Fruit fly (Drosophila melanogaster) whole organism, adult: ENCODE data around the gene ppk30.

Experiments
- CG11617 ChIP-seq: fragments of 200-800 bp; sonication (Bioruptor generic); optimal IDR thresholded peaks from 2 replicates; lab custom pipeline; 2017; ENCODE audit warnings: mild to moderate bottlenecking, missing biosample characterization, missing genetic modification reagents, missing genetic modification characterization
- CG12768 ChIP-seq: fragments of 200-800 bp; sonication (Bioruptor generic); optimal IDR thresholded peaks from 2 replicates; lab custom pipeline; 2017; ENCODE audit warnings: missing biosample characterization, missing genetic modification characterization, mild to moderate bottlenecking, moderate library complexity, missing genetic modification reagents
- CG14711 ChIP-seq: fragments of 200-800 bp; sonication (Bioruptor generic); optimal IDR thresholded peaks from 2 replicates; lab custom pipeline; 2018; ENCODE audit warnings: missing biosample characterization, mild to moderate bottlenecking, missing genetic modification characterization, moderate library complexity
- CG1620 ChIP-seq: fragments of 200-800 bp; sonication (Bioruptor generic); optimal IDR thresholded peaks from 2 replicates; lab custom pipeline; 2016; ENCODE audit warnings: missing biosample characterization, missing genetic modification characterization
- CG33017 ChIP-seq: fragments of 200-800 bp; sonication (Bioruptor generic); optimal IDR thresholded peaks from 2 replicates; lab custom pipeline; 2018; ENCODE audit warnings: missing biosample characterization, mild to moderate bottlenecking, missing genetic modification characterization, moderate library complexity
- CG5204 ChIP-seq: fragments of 200-800 bp; sonication (Bioruptor generic); optimal IDR thresholded peaks from 2 replicates; lab custom pipeline; 2016; ENCODE audit warnings: missing biosample characterization, missing genetic modification characterization
- CG7045 ChIP-seq: fragments of 200-800 bp; sonication (Bioruptor generic); optimal IDR thresholded peaks from 2 replicates; lab custom pipeline; 2017; ENCODE audit warnings: missing biosample characterization, mild to moderate bottlenecking, missing genetic modification characterization
- CG7101 ChIP-seq: fragments of 200-800 bp; sonication (Bioruptor generic); optimal IDR thresholded peaks from 2 replicates; lab custom pipeline; 2018; ENCODE audit warnings: missing biosample characterization, mild to moderate bottlenecking, missing genetic modification characterization, moderate library complexity
- Clk ChIP-seq: fragments of 200-800 bp; sonication (Bioruptor generic); optimal IDR thresholded peaks from 2 replicates; lab custom pipeline; 2017; ENCODE audit warnings: missing biosample characterization, missing genetic modification characterization
- Crg-1 ChIP-seq: fragments of 200-800 bp; sonication (Bioruptor generic); optimal IDR thresholded peaks from 2 replicates; lab custom pipeline; 2016; ENCODE audit warnings: missing biosample characterization, missing genetic modification characterization
- Hr96 ChIP-seq: fragments of 200-800 bp; sonication (Bioruptor generic); optimal IDR thresholded peaks from 2 replicates; lab custom pipeline; 2016; ENCODE audit warnings: missing biosample characterization, missing genetic modification characterization
- Mnt ChIP-seq: fragments of 200-800 bp; sonication (Bioruptor generic); optimal IDR thresholded peaks from 2 replicates; lab custom pipeline; 2016; ENCODE audit warnings: missing biosample characterization, mild to moderate bottlenecking, missing genetic modification characterization
- bab1 ChIP-seq: fragments of 200-800 bp; sonication (Bioruptor generic); optimal IDR thresholded peaks from 3 replicates; lab custom pipeline; 2019; ENCODE audit warnings: missing biosample characterization, mild to moderate bottlenecking, missing genetic modification characterization, moderate library complexity
- cic ChIP-seq: fragments of 200-800 bp; sonication (Bioruptor generic); optimal IDR thresholded peaks from 2 replicates; lab custom pipeline; 2017; ENCODE audit warnings: missing biosample characterization, mild to moderate bottlenecking, missing genetic modification characterization, moderate library complexity
- cnc ChIP-seq, 2 experiments: fragments of >200 bp; optimal IDR thresholded peaks; 2 replicates each; lab custom pipeline; 2017
- kay ChIP-seq: fragments of 200-800 bp; sonication (Bioruptor generic); peaks from one replicate; lab custom pipeline; 2016; ENCODE audit warnings: missing biosample characterization, missing genetic modification characterization, borderline replicate concordance
- ovo ChIP-seq: fragments of 200-800 bp; sonication (Bioruptor generic); optimal IDR thresholded peaks from 2 replicates; lab custom pipeline; 2016; ENCODE audit warnings: missing biosample characterization, missing genetic modification characterization
- pad ChIP-seq: fragments of 200-800 bp; sonication (Bioruptor generic); optimal IDR thresholded peaks from 3 replicates; lab custom pipeline; 2017; ENCODE audit warnings: missing biosample characterization, missing genetic modification characterization, mild to moderate bottlenecking, moderate library complexity, missing genetic modification reagents
- tj ChIP-seq: fragments of 200-800 bp; sonication (Bioruptor generic); optimal IDR thresholded peaks from 3 replicates; lab custom pipeline; 2017; ENCODE audit warnings: missing biosample characterization, mild to moderate bottlenecking, missing genetic modification characterization, moderate library complexity
- toe ChIP-seq: fragments of 200-800 bp; sonication (Bioruptor generic); optimal IDR thresholded peaks from 2 replicates; lab custom pipeline; 2016; ENCODE audit warnings: missing biosample characterization, missing genetic modification characterization

ppk30 gene

DNA sequence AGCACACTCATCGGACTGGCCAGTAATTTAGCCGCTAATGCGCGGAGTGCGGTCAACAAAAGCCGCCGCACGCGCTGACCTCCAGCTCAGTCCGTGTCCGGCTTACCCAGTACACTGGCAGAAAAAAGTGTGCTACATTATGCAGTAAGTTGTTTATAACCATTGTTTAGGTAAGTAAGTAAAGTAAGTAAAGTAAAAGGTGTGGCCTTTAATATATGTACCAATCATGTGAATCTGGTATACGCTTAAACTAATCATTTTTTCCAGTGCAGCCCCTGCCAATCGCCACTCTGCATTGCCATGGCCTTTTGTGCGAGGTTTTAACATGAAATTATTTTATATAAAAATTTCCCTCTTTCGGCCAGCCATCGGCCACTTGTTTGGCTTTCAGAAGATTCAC, 42.5 kb downstream of the ppk30 start:
- no peak for TF ChIP-seq Mnt

dm6 chr3R:29714314-29714713, 45.4 kb downstream of the ppk30 start, which contains the start of gene Obp99d:
TSS of gene Obp99d (plus strand) at chr3R:29714505.
- no peak for TF ChIP-seq pad
- TF ChIP-seq cic = no peak
- no peak for TF ChIP-seq kay (GFP tag; lab: Kevin White, UChicago)
- no peak for TF ChIP-seq Mnt
- TF ChIP-seq CG7045 (GFP tag; lab: Kevin White, UChicago) = no peak
- no peak for TF ChIP-seq CG33017
- TF ChIP-seq bab1 (GFP tag; lab: Kevin White, UChicago) = no peak
- no peak for TF ChIP-seq CG12768

DNA sequence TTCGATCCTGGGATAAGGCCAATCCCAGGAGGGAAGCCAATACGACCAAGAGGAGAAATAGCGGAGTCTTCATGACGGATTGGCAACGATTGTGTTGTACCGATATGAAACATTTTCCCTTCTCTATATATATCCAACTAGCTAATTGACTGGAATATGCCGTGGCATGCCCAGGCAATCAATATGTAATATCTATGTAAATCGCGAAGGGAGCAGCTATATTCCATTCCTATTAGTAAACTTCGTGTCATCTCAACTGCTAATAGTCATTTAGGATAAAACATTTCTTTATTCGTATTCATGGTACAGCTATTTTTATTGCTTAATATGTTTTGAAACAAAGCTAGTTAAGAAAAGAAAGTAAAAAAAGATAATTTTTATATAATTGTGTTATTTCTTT, 46.3 kb downstream of the ppk30 start, which contains the start of gene Dup99B:
TSS of gene Dup99B (minus strand) at position 101 of the 400 bp plus-strand sequence.
- TF ChIP-seq CG1620 (GFP tag; lab: Kevin White, UChicago) = no peak
- no peak for TF ChIP-seq Clk
- TF ChIP-seq CG7101 (tag; lab: Kevin White, UChicago) = no peak
- no peak for TF ChIP-seq bab1 (GFP tag; lab: Kevin White, UChicago)
- no peak for TF ChIP-seq Mnt
- TF ChIP-seq Hr96 = no peak
- TF ChIP-seq CG7045 (GFP tag; lab: Kevin White, UChicago) = no peak
- no peak for TF ChIP-seq pad
- no peak for TF ChIP-seq tj
- TF ChIP-seq Crg-1 (GFP tag; lab: Kevin White, UChicago) = no peak
- TF ChIP-seq ovo (GFP tag; lab: Kevin White, UChicago) = no peak
- no peak for TF ChIP-seq CG14711 (tag; lab: Kevin White, UChicago)
- TF ChIP-seq CG11617 (GFP tag; lab: Kevin White, UChicago) = no peak
- no peak for TF ChIP-seq CG5204 (GFP tag; lab: Kevin White, UChicago)
- no peak for TF ChIP-seq CG12768
- no peak for TF ChIP-seq CG33017

dm6 chr3R:29716043-29716781, 47.3 kb downstream of the ppk30 start:
- TF ChIP-seq toe (GFP tag; lab: Kevin White, UChicago) (no peak), kay (GFP tag; lab: Kevin White, UChicago) (no peak), CG12768 (no peak), CG7045 (GFP tag; lab: Kevin White, UChicago) (no peak), CG11617 (GFP tag; lab: Kevin White, UChicago) (no peak), cic (no peak), CG5204 (GFP tag; lab: Kevin White, UChicago) (no peak), CG7101 (tag; lab: Kevin White, UChicago) (no peak), bab1 (GFP tag; lab: Kevin White, UChicago) (no peak), pad (no peak), cnc (optimal IDR thresholded peaks at IDR 0.05; lab: Kevin White, UChicago) (no peak), CG14711 (tag; lab: Kevin White, UChicago) (no peak), Crg-1 (GFP tag; lab: Kevin White, UChicago) (no peak), ovo (GFP tag; lab: Kevin White, UChicago) (no peak), Mnt (no peak), CG1620 (GFP tag; lab: Kevin White, UChicago) (no peak), Hr96 (no peak), Clk (no peak), CG33017 (no peak), tj (no peak)

DNA sequence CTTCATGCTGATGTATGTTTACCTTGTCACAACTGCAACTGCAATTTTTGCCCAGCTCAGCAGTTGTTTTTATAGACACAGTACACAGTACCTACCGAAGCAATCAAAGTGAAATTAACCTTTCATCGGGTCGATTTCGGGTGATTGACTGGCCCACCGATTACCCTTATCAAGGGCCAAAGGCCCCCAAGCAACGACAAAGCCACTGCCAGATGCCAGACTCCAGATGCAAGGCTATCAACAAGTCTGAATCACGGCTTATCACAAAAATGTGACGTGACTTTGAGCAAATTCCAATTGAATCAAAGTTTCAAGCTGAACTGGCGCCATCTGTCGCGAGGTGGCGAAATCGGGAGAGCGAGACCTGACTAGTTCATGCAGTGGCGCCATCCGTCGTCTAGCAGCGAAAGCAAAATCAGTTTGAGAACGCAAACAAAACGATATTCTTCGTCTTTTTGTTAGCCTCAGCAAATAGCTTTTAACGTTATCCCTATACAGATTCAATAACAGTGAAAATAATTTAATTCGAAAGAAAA, 47.9 kb downstream of the ppk30 start, which contains the start of gene Obp99b:
TSS of gene Obp99b (minus strand) at position 115 of the 536 bp plus-strand sequence.
- peak; percentile 4 for TF ChIP-seq CG1620 (GFP tag; lab: Kevin White, UChicago)
- TF ChIP-seq pad = no peak
- peak; percentile 38 for TF ChIP-seq toe (GFP tag; lab: Kevin White, UChicago)
- peak; percentile 26 for TF ChIP-seq tj
- TF ChIP-seq bab1 (GFP tag; lab: Kevin White, UChicago) = peak; percentile 28
- peak; percentile 51 for TF ChIP-seq Hr96
- TF ChIP-seq CG7045 (GFP tag; lab: Kevin White, UChicago) = peak; percentile 5
- peak; percentile 25 for TF ChIP-seq CG5204 (GFP tag; lab: Kevin White, UChicago)
- no peak for TF ChIP-seq CG7101 (tag; lab: Kevin White, UChicago)

DNA sequence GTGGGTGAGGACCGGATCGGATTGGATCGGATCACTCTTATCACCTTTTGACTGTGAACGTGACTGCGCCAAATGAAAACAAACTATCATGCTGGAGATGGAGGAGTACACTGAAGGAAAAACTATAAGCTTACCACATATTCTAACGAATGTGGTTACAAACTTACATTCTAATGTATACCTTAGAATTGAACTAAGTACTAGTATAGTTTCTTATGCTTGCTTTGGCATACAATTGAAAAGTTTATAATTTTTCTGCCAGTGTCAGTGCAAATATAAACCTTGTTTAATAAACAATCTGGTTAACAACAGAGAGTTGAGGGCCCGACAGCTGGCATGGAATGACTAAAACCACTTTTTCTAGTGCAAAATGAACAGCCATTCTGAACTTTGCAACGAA, 48.6 kb downstream of the ppk30 start:
- TF ChIP-seq bab1 (GFP tag; lab: Kevin White, UChicago) = no peak
- TF ChIP-seq ovo (GFP tag; lab: Kevin White, UChicago) = no peak
- peak; percentile 9 for TF ChIP-seq pad
- peak; percentile 61 for TF ChIP-seq CG14711 (tag; lab: Kevin White, UChicago)
- TF ChIP-seq Hr96 = peak; percentile 35
- TF ChIP-seq cic = peak; percentile 8
- TF ChIP-seq CG7045 (GFP tag; lab: Kevin White, UChicago) = peak; percentile 49
- peak; percentile 63 for TF ChIP-seq CG7101 (tag; lab: Kevin White, UChicago)
- peak; percentile 80 for TF ChIP-seq CG33017
- no peak for TF ChIP-seq Mnt
- peak; percentile 57 for TF ChIP-seq CG12768
- TF ChIP-seq CG5204 (GFP tag; lab: Kevin White, UChicago) = no peak
- TF ChIP-seq Clk = peak; percentile 38

dm6 chr3R:29718363-29718762, 49.4 kb downstream of the ppk30 start, which contains the start of gene CG15506:
TSS of gene CG15506 (plus strand) at chr3R:29718663.
- TF ChIP-seq CG5204 (GFP tag; lab: Kevin White, UChicago) = no peak
- no peak for TF ChIP-seq Clk
- TF ChIP-seq cnc (optimal IDR thresholded peaks at IDR 0.05; lab: Kevin White, UChicago) = no peak
- no peak for TF ChIP-seq CG33017
- no peak for TF ChIP-seq CG7101 (tag; lab: Kevin White, UChicago)
- no peak for TF ChIP-seq pad
- no peak for TF ChIP-seq ovo (GFP tag; lab: Kevin White, UChicago)
- TF ChIP-seq bab1 (GFP tag; lab: Kevin White, UChicago) = no peak
- TF ChIP-seq toe (GFP tag; lab: Kevin White, UChicago) = no peak
- TF ChIP-seq CG12768 = no peak
- TF ChIP-seq CG7045 (GFP tag; lab: Kevin White, UChicago) = no peak
